Fruit fly (Drosophila melanogaster) whole organism, embryonic: ENCODE results near the gene Syt12.

Source experiments
- Awh ChIP-seq: fragments of 200-800 bp; sonication (Bioruptor generic); IDR thresholded peaks from 2 replicates; pipeline ENCODE4, ENCODE4 v1.3.6; 2022; ENCODE audit warnings: missing biosample characterization, missing genetic modification characterization
- C15 ChIP-seq: fragments of 200-800 bp; sonication (Bioruptor generic); IDR thresholded peaks from 3 replicates; pipeline ENCODE4 v1.3.6; 2022; ENCODE audit warnings: missing biosample characterization, missing genetic modification characterization
- CG11247 ChIP-seq: fragments of 200-800 bp; sonication (Bioruptor generic); IDR thresholded peaks from 2 replicates; pipeline ENCODE4 v1.3.6; 2022; ENCODE audit warnings: missing biosample characterization, missing genetic modification characterization
- CG11695 ChIP-seq: fragments of 200-800 bp; sonication (Bioruptor generic); IDR thresholded peaks from 3 replicates; pipeline ENCODE4 v1.3.6; 2022; ENCODE audit warnings: missing biosample characterization, missing genetic modification characterization
- CG11696 ChIP-seq: fragments of 200-800 bp; sonication (Bioruptor generic); IDR thresholded peaks from 2 replicates; pipeline ENCODE4 v1.3.6; 2022; ENCODE audit warnings: missing biosample characterization, missing genetic modification characterization
- CG12104 ChIP-seq: fragments of 200-800 bp; sonication (Bioruptor generic); optimal IDR thresholded peaks from 3 replicates; lab custom pipeline; 2016; ENCODE audit warnings: missing biosample characterization, missing genetic modification characterization
- CG12659 ChIP-seq: fragments of 200-800 bp; sonication (Bioruptor generic); optimal IDR thresholded peaks from 3 replicates; lab custom pipeline; 2017; ENCODE audit warnings: mild to moderate bottlenecking, missing biosample characterization, missing genetic modification reagents, missing genetic modification characterization
- CG12744 ChIP-seq: fragments of 200-800 bp; sonication (Bioruptor generic); optimal IDR thresholded peaks from 2 replicates; lab custom pipeline; 2016; ENCODE audit warnings: missing biosample characterization, missing genetic modification characterization
- CG13624 ChIP-seq: fragments of 200-800 bp; sonication (Bioruptor generic); optimal IDR thresholded peaks from 2 replicates; lab custom pipeline; 2016; ENCODE audit warnings: missing biosample characterization, missing genetic modification characterization
- CG14860 ChIP-seq: fragments of 200-800 bp; sonication (Bioruptor generic); IDR thresholded peaks from 3 replicates; pipeline ENCODE4 v1.3.6; 2022; ENCODE audit warnings: missing biosample characterization, missing genetic modification characterization; ENCODE audit not compliant: partially characterized antibody
- CG15011 ChIP-seq: fragments of 200-800 bp; sonication (Bioruptor generic); optimal IDR thresholded peaks from 3 replicates; lab custom pipeline; 2018; ENCODE audit warnings: missing biosample characterization, mild to moderate bottlenecking, missing genetic modification characterization
- CG17328 ChIP-seq: fragments of 200-800 bp; sonication (Bioruptor generic); IDR thresholded peaks from 2 replicates; pipeline ENCODE4 v1.3.6; 2022; ENCODE audit warnings: missing biosample characterization, missing genetic modification characterization
- CG17385 ChIP-seq: fragments of 200-800 bp; sonication (Bioruptor generic); optimal IDR thresholded peaks from 3 replicates; lab custom pipeline; 2018; ENCODE audit warnings: missing biosample characterization, mild to moderate bottlenecking, missing genetic modification characterization
- CG17612 ChIP-seq: fragments of 200-800 bp; sonication (Bioruptor generic); IDR thresholded peaks from 2 replicates; pipeline ENCODE4 v1.3.6; 2022; ENCODE audit warnings: missing biosample characterization, missing genetic modification characterization
- CG2120 ChIP-seq: fragments of 200-800 bp; sonication (Bioruptor generic); optimal IDR thresholded peaks from 3 replicates; lab custom pipeline; 2016; ENCODE audit warnings: missing biosample characterization, missing genetic modification characterization
- CG2712 ChIP-seq: fragments of 200-800 bp; optimal IDR thresholded peaks from 3 replicates; lab custom pipeline; 2019; ENCODE audit warnings: missing biosample characterization, mild to moderate bottlenecking, missing genetic modification characterization, moderate library complexity
- CG4404 ChIP-seq: fragments of 200-800 bp; sonication (Bioruptor generic); IDR thresholded peaks from 2 replicates; pipeline ENCODE4 v1.3.6; 2022; ENCODE audit warnings: missing biosample characterization, missing genetic modification characterization
- CG4820 ChIP-seq: fragments of 200-800 bp; sonication (Bioruptor generic); optimal IDR thresholded peaks from 3 replicates; lab custom pipeline; 2016; ENCODE audit warnings: missing biosample characterization, missing genetic modification characterization
- CG7556 ChIP-seq: fragments of 200-800 bp; sonication (Bioruptor generic); optimal IDR thresholded peaks from 2 replicates; lab custom pipeline; 2017; ENCODE audit warnings: missing biosample characterization, mild to moderate bottlenecking, missing genetic modification characterization
- CG7786 ChIP-seq: fragments of 200-800 bp; sonication (Bioruptor generic); optimal IDR thresholded peaks from 2 replicates; lab custom pipeline; 2016; ENCODE audit warnings: missing biosample characterization, missing genetic modification characterization
- CG9609 ChIP-seq: fragments of 200-800 bp; sonication (Bioruptor generic); optimal IDR thresholded peaks from 3 replicates; lab custom pipeline; 2016; ENCODE audit warnings: missing biosample characterization, missing genetic modification characterization
- Dad ChIP-seq: fragments of 200-800 bp; sonication (Bioruptor generic); optimal IDR thresholded peaks from 3 replicates; lab custom pipeline; 2016; ENCODE audit warnings: missing biosample characterization, missing genetic modification characterization
- Hr3 ChIP-seq: fragments of 200-800 bp; sonication (Bioruptor generic); optimal IDR thresholded peaks from 3 replicates; lab custom pipeline; 2016; ENCODE audit warnings: missing biosample characterization, missing genetic modification characterization
- Hr39 ChIP-seq: fragments of >200 bp; optimal IDR thresholded peaks from 2 replicates; lab custom pipeline; 2017
- Lhr ChIP-seq: fragments of 200-800 bp; sonication (Bioruptor generic); optimal IDR thresholded peaks from 3 replicates; lab custom pipeline; 2017; ENCODE audit warnings: mild to moderate bottlenecking, missing biosample characterization, missing genetic modification reagents, missing genetic modification characterization
- Max ChIP-seq: fragments of 200-800 bp; sonication (Bioruptor generic); optimal IDR thresholded peaks from 2 replicates; lab custom pipeline; 2016; ENCODE audit warnings: missing biosample characterization, mild to moderate bottlenecking, missing genetic modification characterization
- Med ChIP-seq: fragments of 200-800 bp; sonication (Bioruptor generic); peaks from one replicate; lab custom pipeline; 2016; ENCODE audit warnings: missing biosample characterization, missing genetic modification characterization, mild to moderate bottlenecking, inconsistent platforms, moderate library complexity
- Myb ChIP-seq: fragments of 200-800 bp; sonication (Bioruptor generic); optimal IDR thresholded peaks from 2 replicates; lab custom pipeline; 2016; ENCODE audit warnings: missing biosample characterization, missing genetic modification characterization
- Pdp1 ChIP-seq, 2 experiments: fragments of 200-800 bp; sonication (Bioruptor generic); optimal IDR thresholded peaks; 3 replicates each; lab custom pipeline; 2016; ENCODE audit warnings: missing biosample characterization in 2 of 2, missing genetic modification characterization in 2 of 2, mild to moderate bottlenecking in 1 of 2, moderate library complexity in 1 of 2
- Sry-β ChIP-seq: fragments of 200-800 bp; sonication (Bioruptor generic); optimal IDR thresholded peaks from 2 replicates; lab custom pipeline; 2018; ENCODE audit warnings: missing biosample characterization, mild to moderate bottlenecking, missing genetic modification characterization, moderate library complexity
- Trl ChIP-seq, 3 experiments: fragments of >200 bp in 2 of 3; fragments of 200-800 bp in 1 of 3; sonication (Bioruptor generic) in 1 of 3; optimal IDR thresholded peaks; 2 replicates in 1 of 3; 3 replicates in 2 of 3; lab custom pipeline; 2016 to 2017; ENCODE audit warnings: missing biosample characterization in 1 of 3, missing genetic modification characterization in 1 of 3
- cg ChIP-seq: fragments of 200-800 bp; sonication (Bioruptor generic); optimal IDR thresholded peaks from 3 replicates; lab custom pipeline; 2019; ENCODE audit warnings: missing biosample characterization, mild to moderate bottlenecking, missing genetic modification characterization, moderate library complexity
- emc ChIP-seq: fragments of 200-800 bp; sonication (Bioruptor generic); optimal IDR thresholded peaks from 2 replicates; lab custom pipeline; 2016; ENCODE audit warnings: missing biosample characterization, missing genetic modification characterization
- gcm ChIP-seq: fragments of 200-800 bp; sonication (Bioruptor generic); optimal IDR thresholded peaks from 2 replicates; lab custom pipeline; 2019; ENCODE audit warnings: missing biosample characterization, mild to moderate bottlenecking, missing genetic modification characterization, moderate library complexity
- lab ChIP-seq: fragments of 200-800 bp; sonication (Bioruptor generic); optimal IDR thresholded peaks from 3 replicates; lab custom pipeline; 2017; ENCODE audit warnings: missing biosample characterization, missing genetic modification characterization, mild to moderate bottlenecking, moderate library complexity, missing genetic modification reagents
- lola ChIP-seq, 3 experiments: fragments of >200 bp in 2 of 3; fragments of 200-800 bp in 1 of 3; sonication (Bioruptor generic) in 1 of 3; optimal IDR thresholded peaks; 2 replicates each; lab custom pipeline; 2017 to 2019; ENCODE audit warnings: missing biosample characterization in 3 of 3, missing genetic modification characterization in 3 of 3, mild to moderate bottlenecking in 1 of 3, moderate library complexity in 1 of 3
- nmo ChIP-seq: fragments of 200-800 bp; sonication (Bioruptor generic); optimal IDR thresholded peaks from 2 replicates; lab custom pipeline; 2018; ENCODE audit warnings: missing biosample characterization, mild to moderate bottlenecking, missing genetic modification characterization, moderate library complexity
- peb ChIP-seq: fragments of 200-800 bp; sonication (Bioruptor generic); IDR thresholded peaks from 2 replicates; pipeline ENCODE4 v1.3.6; 2022; ENCODE audit warnings: missing biosample characterization, missing genetic modification characterization
- pzg ChIP-seq: fragments of 200-800 bp; sonication (Bioruptor generic); optimal IDR thresholded peaks from 3 replicates; lab custom pipeline; 2018; ENCODE audit warnings: missing biosample characterization, mild to moderate bottlenecking, missing genetic modification characterization, moderate library complexity
- salm ChIP-seq: fragments of 200-800 bp; sonication (Bioruptor generic); optimal IDR thresholded peaks from 2 replicates; lab custom pipeline; 2018; ENCODE audit warnings: missing biosample characterization, mild to moderate bottlenecking, missing genetic modification characterization
- sr ChIP-seq: fragments of 200-800 bp; sonication (Bioruptor generic); IDR thresholded peaks from 3 replicates; pipeline ENCODE4 v1.3.6; 2022; ENCODE audit warnings: missing biosample characterization, missing genetic modification characterization
- vfl ChIP-seq: fragments of 200-800 bp; sonication (Bioruptor generic); optimal IDR thresholded peaks from 2 replicates; lab custom pipeline; 2016; ENCODE audit warnings: missing biosample characterization, missing genetic modification characterization
- vnd ChIP-seq: fragments of 200-800 bp; sonication (Bioruptor generic); IDR thresholded peaks from 3 replicates; pipeline ENCODE4 v1.3.6; 2022; ENCODE audit warnings: missing biosample characterization, missing genetic modification characterization; ENCODE audit not compliant: partially characterized antibody

The Syt12 gene

dm6 chrX:13391174-13392040 is 32.4 kb downstream of the Syt12 start (continued):
- TF ChIP-seq CG17612 (GFP tag; lab: Robert Waterston, UW) = no peak
- peak; percentile 26 for TF ChIP-seq Dad (GFP tag; lab: Kevin White, UChicago)
- TF ChIP-seq sr = no peak
- TF ChIP-seq Awh (GFP tag; lab: Robert Waterston, UW) = no peak
- 0 out of 3 replicates have a peak, but pooled peaks have one; percentile 13 for TF ChIP-seq CG11695 (GFP tag; lab: Robert Waterston, UW)
- peak; percentile 17 for TF ChIP-seq CG2712 (tag; lab: Kevin White, UChicago)
- no peak for TF ChIP-seq Sry-β (GFP tag; lab: Kevin White, UChicago)
- TF ChIP-seq Pdp1 (GFP tag; optimal IDR thresholded peaks at IDR 0.05; lab: Kevin White, UChicago) = peak in 1 of 2 experiments; percentile 55
- no peak for TF ChIP-seq gcm
- TF ChIP-seq Med (GFP tag; lab: Kevin White, UChicago) = peak; percentile 92
- peak; percentile 60 for TF ChIP-seq CG4404
- no peak for TF ChIP-seq Max
- peak; percentile 12 for TF ChIP-seq Hr3
- TF ChIP-seq vnd = no peak
- no peak for TF ChIP-seq Lhr (GFP tag; lab: Kevin White, UChicago)
- no peak for TF ChIP-seq CG14860 (GFP tag; lab: Robert Waterston, UW)
- TF ChIP-seq lola (GFP tag; optimal IDR thresholded peaks at IDR 0.05; lab: Kevin White, UChicago) = no peak
- TF ChIP-seq CG11696 = 0 out of 2 replicates have a peak, but pooled peaks have one; percentile 7
- TF ChIP-seq CG13624 (GFP tag; lab: Kevin White, UChicago) = peak; percentile 66
- peak; percentile 72 for TF ChIP-seq CG15011
- no peak for TF ChIP-seq Hr39 (lab: Kevin White, UChicago)
- peak; percentile 71 for TF ChIP-seq lab (GFP tag; lab: Kevin White, UChicago)
- peak; percentile 9; the same call in 1 of the 2 replicates for TF ChIP-seq CG17328 (GFP tag; lab: Robert Waterston, UW)
- peak; percentile 28 for TF ChIP-seq CG7556 (GFP tag; lab: Kevin White, UChicago)
- no peak for TF ChIP-seq Trl (optimal IDR thresholded peaks at IDR 0.05; lab: Kevin White, UChicago)
- peak; percentile 47 for TF ChIP-seq Trl (GFP tag; optimal IDR thresholded peaks at IDR 0.05; lab: Kevin White, UChicago)
- peak; percentile 54 for TF ChIP-seq Myb (GFP tag; lab: Kevin White, UChicago)
- TF ChIP-seq CG2120 (GFP tag; lab: Kevin White, UChicago) = peak; percentile 93
- peak; percentile 79 for TF ChIP-seq CG7786
- TF ChIP-seq salm = no peak
- 0 out of 2 replicates have a peak, but pooled peaks have one; percentile 20 for TF ChIP-seq CG11247 (GFP tag; lab: Robert Waterston, UW)
- TF ChIP-seq CG9609 = peak; percentile 68
- TF ChIP-seq cg (GFP tag; lab: Kevin White, UChicago) = peak; percentile 5
- TF ChIP-seq vfl (GFP tag; lab: Kevin White, UChicago) = peak; percentile 51
- TF ChIP-seq peb (GFP tag; lab: Robert Waterston, UW) = no peak
- TF ChIP-seq CG12659 = peak; percentile 30
- TF ChIP-seq CG4820 (GFP tag; lab: Kevin White, UChicago) = no peak
- peak; percentile 26 for TF ChIP-seq CG17385 (GFP tag; lab: Kevin White, UChicago)
- TF ChIP-seq CG12744 (GFP tag; lab: Kevin White, UChicago) = peak; percentile 40
- no peak for TF ChIP-seq C15 (GFP tag; lab: Robert Waterston, UW)
- peak; percentile 4 for TF ChIP-seq CG12104 (GFP tag; lab: Kevin White, UChicago)
- no peak for TF ChIP-seq nmo (GFP tag; lab: Kevin White, UChicago)
- TF ChIP-seq pzg (GFP tag; lab: Kevin White, UChicago) = no peak
- TF ChIP-seq emc (GFP tag; lab: Kevin White, UChicago) = peak; percentile 39
